Fruit fly (Drosophila melanogaster) whole organism, embryonic: ENCODE results near the gene CG43813.

Experiments
- Ada2b ChIP-seq: fragments of 200-800 bp; sonication (Bioruptor generic); IDR thresholded peaks from 2 replicates; pipeline ENCODE4 v1.3.6; 2022; ENCODE audit warnings: missing biosample characterization, missing genetic modification characterization
- B-H2 ChIP-seq: fragments of 200-800 bp; sonication (Bioruptor generic); optimal IDR thresholded peaks from 2 replicates; lab custom pipeline; 2018; ENCODE audit warnings: missing biosample characterization, mild to moderate bottlenecking, missing genetic modification characterization
- CG10267 ChIP-seq: fragments of 200-800 bp; sonication (Bioruptor generic); optimal IDR thresholded peaks from 2 replicates; lab custom pipeline; 2018; ENCODE audit warnings: missing biosample characterization, mild to moderate bottlenecking, missing genetic modification characterization, moderate library complexity
- CG11456 ChIP-seq: fragments of 200-800 bp; sonication (Bioruptor generic); IDR thresholded peaks from 3 replicates; pipeline ENCODE4 v1.3.6; 2022; ENCODE audit warnings: missing biosample characterization, missing genetic modification characterization
- CG12942 ChIP-seq: fragments of 200-800 bp; sonication (Bioruptor generic); optimal IDR thresholded peaks from 3 replicates; lab custom pipeline; 2016; ENCODE audit warnings: missing biosample characterization, missing genetic modification characterization
- CG15011 ChIP-seq: fragments of 200-800 bp; sonication (Bioruptor generic); optimal IDR thresholded peaks from 3 replicates; lab custom pipeline; 2018; ENCODE audit warnings: missing biosample characterization, mild to moderate bottlenecking, missing genetic modification characterization
- CG15073 ChIP-seq: fragments of 200-800 bp; sonication (Bioruptor generic); optimal IDR thresholded peaks from 2 replicates; lab custom pipeline; 2016; ENCODE audit warnings: missing biosample characterization, missing genetic modification characterization
- CG16815 ChIP-seq: fragments of 200-800 bp; sonication (Bioruptor generic); optimal IDR thresholded peaks from 3 replicates; lab custom pipeline; 2017; ENCODE audit warnings: missing biosample characterization, mild to moderate bottlenecking, missing genetic modification characterization
- CG18011 ChIP-seq: fragments of 200-800 bp; sonication (Bioruptor generic); optimal IDR thresholded peaks from 2 replicates; lab custom pipeline; 2017; ENCODE audit warnings: missing biosample characterization, missing genetic modification characterization, mild to moderate bottlenecking, moderate library complexity, missing genotype
- CG2875 ChIP-seq: fragments of 200-800 bp; sonication (Bioruptor generic); optimal IDR thresholded peaks from 2 replicates; lab custom pipeline; 2017; ENCODE audit warnings: missing biosample characterization, mild to moderate bottlenecking, missing genetic modification characterization, missing genetic modification reagents
- CG31365 ChIP-seq: fragments of 200-800 bp; sonication (Bioruptor generic); optimal IDR thresholded peaks from 2 replicates; lab custom pipeline; 2018; ENCODE audit warnings: missing biosample characterization, mild to moderate bottlenecking, missing genetic modification characterization
- CG4360 ChIP-seq: fragments of 200-800 bp; sonication (Bioruptor generic); IDR thresholded peaks from 2 replicates; pipeline ENCODE4 v1.3.6; 2022; ENCODE audit warnings: missing biosample characterization, missing genetic modification characterization
- CG6689 ChIP-seq: fragments of 200-800 bp; sonication (Bioruptor generic); IDR thresholded peaks from 2 replicates; pipeline ENCODE4 v1.3.6; 2022; ENCODE audit warnings: missing biosample characterization, missing genetic modification characterization
- CG8290 ChIP-seq, 3 experiments: fragments of 200-800 bp; sonication (Bioruptor generic); optimal IDR thresholded peaks; 2 replicates each; lab custom pipeline; 2016 to 2019; ENCODE audit warnings: missing biosample characterization in 3 of 3, missing genetic modification characterization in 3 of 3, mild to moderate bottlenecking in 2 of 3, moderate library complexity in 1 of 3
- CG9817 ChIP-seq: fragments of 200-800 bp; sonication (Bioruptor generic); optimal IDR thresholded peaks from 2 replicates; lab custom pipeline; 2018; ENCODE audit warnings: missing biosample characterization, mild to moderate bottlenecking, missing genetic modification characterization, moderate library complexity
- E2f2 ChIP-seq: fragments of 200-800 bp; sonication (Bioruptor generic); IDR thresholded peaks from 2 replicates; pipeline ENCODE4 v1.3.6; 2022; ENCODE audit warnings: missing biosample characterization, missing genetic modification characterization
- Eip74EF ChIP-seq, 2 experiments: fragments of 200-800 bp in 1 of 2; fragments of >200 bp in 1 of 2; sonication (Bioruptor generic) in 1 of 2; optimal IDR thresholded peaks; 2 replicates each; lab custom pipeline; 2017 to 2019; ENCODE audit warnings: missing biosample characterization in 2 of 2, missing genetic modification characterization in 2 of 2, mild to moderate bottlenecking in 1 of 2, moderate library complexity in 1 of 2
- HLH54F ChIP-seq: fragments of 200-800 bp; sonication (Bioruptor generic); optimal IDR thresholded peaks from 3 replicates; lab custom pipeline; 2016; ENCODE audit warnings: missing biosample characterization, missing genetic modification characterization
- Hmr ChIP-seq: fragments of 200-800 bp; sonication (Bioruptor generic); optimal IDR thresholded peaks from 3 replicates; lab custom pipeline; 2017; ENCODE audit warnings: mild to moderate bottlenecking, missing biosample characterization, missing genetic modification reagents, missing genetic modification characterization
- Hr3 ChIP-seq: fragments of 200-800 bp; sonication (Bioruptor generic); optimal IDR thresholded peaks from 3 replicates; lab custom pipeline; 2016; ENCODE audit warnings: missing biosample characterization, missing genetic modification characterization
- Hr51 ChIP-seq, 2 experiments: fragments of 200-800 bp; sonication (Bioruptor generic); optimal IDR thresholded peaks; 2 replicates in 1 of 2; 3 replicates in 1 of 2; lab custom pipeline; 2016 to 2018; ENCODE audit warnings: missing biosample characterization in 2 of 2, missing genetic modification characterization in 2 of 2, mild to moderate bottlenecking in 1 of 2, moderate library complexity in 1 of 2
- Hsf ChIP-seq: fragments of 200-800 bp; sonication (Bioruptor generic); optimal IDR thresholded peaks from 3 replicates; lab custom pipeline; 2016; ENCODE audit warnings: missing biosample characterization, missing genetic modification characterization
- Oaz ChIP-seq: fragments of 200-800 bp; sonication (Bioruptor generic); IDR thresholded peaks from 2 replicates; pipeline ENCODE4 v1.3.6; 2022; ENCODE audit warnings: missing biosample characterization, missing genetic modification characterization
- Rx ChIP-seq: fragments of 200-800 bp; sonication (Bioruptor generic); IDR thresholded peaks from 2 replicates; pipeline ENCODE4 v1.3.6; 2022; ENCODE audit warnings: missing biosample characterization, missing genetic modification characterization
- Sin3A ChIP-seq: fragments of >200 bp; optimal IDR thresholded peaks from 2 replicates; lab custom pipeline; 2018
- Sry-β ChIP-seq: fragments of 200-800 bp; sonication (Bioruptor generic); optimal IDR thresholded peaks from 2 replicates; lab custom pipeline; 2018; ENCODE audit warnings: missing biosample characterization, mild to moderate bottlenecking, missing genetic modification characterization, moderate library complexity
- bowl ChIP-seq: fragments of 200-800 bp; sonication (Bioruptor generic); IDR thresholded peaks from 2 replicates; pipeline ENCODE4 v1.3.6; 2022; ENCODE audit warnings: missing biosample characterization, missing genetic modification characterization
- bsh ChIP-seq, 2 experiments: fragments of 200-800 bp; sonication (Bioruptor generic); optimal IDR thresholded peaks; 2 replicates each; lab custom pipeline; 2017 to 2018; ENCODE audit warnings: mild to moderate bottlenecking in 2 of 2, missing biosample characterization in 2 of 2, missing genetic modification characterization in 2 of 2, moderate library complexity in 1 of 2
- chinmo ChIP-seq: fragments of 200-800 bp; sonication (Bioruptor generic); IDR thresholded peaks from 4 replicates; pipeline ENCODE4 v1.3.6; 2022; ENCODE audit warnings: missing biosample characterization, missing genetic modification characterization; ENCODE audit not compliant: partially characterized antibody
- cwo ChIP-seq: fragments of 200-800 bp; sonication (Bioruptor generic); optimal IDR thresholded peaks from 3 replicates; lab custom pipeline; 2017; ENCODE audit warnings: missing biosample characterization, missing genetic modification characterization, mild to moderate bottlenecking, moderate library complexity, missing genetic modification reagents
- eve ChIP-seq, 2 experiments: fragments of >200 bp; optimal IDR thresholded peaks; 2 replicates each; lab custom pipeline; 2017; ENCODE audit warnings: missing biosample characterization in 2 of 2, missing genetic modification characterization in 2 of 2
- fru ChIP-seq: fragments of >200 bp; optimal IDR thresholded peaks from 2 replicates; lab custom pipeline; 2017
- h ChIP-seq: fragments of >200 bp; optimal IDR thresholded peaks from 2 replicates; lab custom pipeline; 2017
- hbn ChIP-seq: fragments of 200-800 bp; sonication (Bioruptor generic); IDR thresholded peaks from 2 replicates; pipeline ENCODE4 v1.3.6; 2022; ENCODE audit warnings: missing biosample characterization, missing genetic modification characterization; ENCODE audit not compliant: partially characterized antibody
- ind ChIP-seq: fragments of 200-800 bp; sonication (Bioruptor generic); optimal IDR thresholded peaks from 3 replicates; lab custom pipeline; 2016; ENCODE audit warnings: missing biosample characterization, missing genetic modification characterization
- kni ChIP-seq: fragments of 200-800 bp; sonication (Bioruptor generic); optimal IDR thresholded peaks from 3 replicates; lab custom pipeline; 2017; ENCODE audit warnings: mild to moderate bottlenecking, missing biosample characterization, missing genetic modification reagents, missing genetic modification characterization
- lbe ChIP-seq: fragments of 200-800 bp; sonication (Bioruptor generic); optimal IDR thresholded peaks from 2 replicates; lab custom pipeline; 2016; ENCODE audit warnings: missing biosample characterization, mild to moderate bottlenecking, missing genetic modification characterization
- lilli ChIP-seq: fragments of 200-800 bp; sonication (Bioruptor generic); optimal IDR thresholded peaks from 3 replicates; lab custom pipeline; 2016; ENCODE audit warnings: missing biosample characterization, missing genetic modification characterization
- nerfin-1 ChIP-seq: fragments of 200-800 bp; sonication (Bioruptor generic); optimal IDR thresholded peaks from 3 replicates; lab custom pipeline; 2019; ENCODE audit warnings: missing biosample characterization, mild to moderate bottlenecking, missing genetic modification characterization, moderate library complexity
- nmo ChIP-seq: fragments of 200-800 bp; sonication (Bioruptor generic); optimal IDR thresholded peaks from 2 replicates; lab custom pipeline; 2018; ENCODE audit warnings: missing biosample characterization, mild to moderate bottlenecking, missing genetic modification characterization, moderate library complexity
- nom ChIP-seq: fragments of 200-800 bp; sonication (Bioruptor generic); optimal IDR thresholded peaks from 2 replicates; lab custom pipeline; 2017; ENCODE audit warnings: missing biosample characterization, missing genetic modification characterization, mild to moderate bottlenecking, moderate library complexity, missing genetic modification reagents
- oc ChIP-seq: fragments of 200-800 bp; sonication (Bioruptor generic); optimal IDR thresholded peaks from 2 replicates; lab custom pipeline; 2018; ENCODE audit warnings: missing biosample characterization, mild to moderate bottlenecking, missing genetic modification characterization, moderate library complexity
- pb ChIP-seq: fragments of 200-800 bp; sonication (Bioruptor generic); optimal IDR thresholded peaks from 3 replicates; lab custom pipeline; 2016; ENCODE audit warnings: missing biosample characterization, missing genetic modification characterization
- peb ChIP-seq: fragments of 200-800 bp; sonication (Bioruptor generic); IDR thresholded peaks from 2 replicates; pipeline ENCODE4 v1.3.6; 2022; ENCODE audit warnings: missing biosample characterization, missing genetic modification characterization
- phol ChIP-seq: fragments of 200-800 bp; sonication (Bioruptor generic); optimal IDR thresholded peaks from 3 replicates; lab custom pipeline; 2018; ENCODE audit warnings: missing biosample characterization, mild to moderate bottlenecking, missing genetic modification characterization, moderate library complexity
- ranshi ChIP-seq: fragments of 200-800 bp; sonication (Bioruptor generic); IDR thresholded peaks from 2 replicates; pipeline ENCODE4 v1.3.6; 2022; ENCODE audit warnings: missing biosample characterization, missing genetic modification characterization
- salm ChIP-seq: fragments of 200-800 bp; sonication (Bioruptor generic); optimal IDR thresholded peaks from 2 replicates; lab custom pipeline; 2018; ENCODE audit warnings: missing biosample characterization, mild to moderate bottlenecking, missing genetic modification characterization
- slou ChIP-seq: fragments of 200-800 bp; sonication (Bioruptor generic); optimal IDR thresholded peaks from 3 replicates; lab custom pipeline; 2016; ENCODE audit warnings: missing biosample characterization, missing genetic modification characterization
- ssp ChIP-seq: fragments of 200-800 bp; sonication (Bioruptor generic); IDR thresholded peaks from 2 replicates; pipeline ENCODE4 v1.3.6; 2022; ENCODE audit warnings: missing biosample characterization, missing genetic modification characterization
- vnd ChIP-seq: fragments of 200-800 bp; sonication (Bioruptor generic); IDR thresholded peaks from 3 replicates; pipeline ENCODE4 v1.3.6; 2022; ENCODE audit warnings: missing biosample characterization, missing genetic modification characterization; ENCODE audit not compliant: partially characterized antibody
- zen2 ChIP-seq: fragments of 200-800 bp; sonication (Bioruptor generic); IDR thresholded peaks from 3 replicates; pipeline ENCODE4 v1.3.6; 2022; ENCODE audit warnings: missing biosample characterization, missing genetic modification characterization; ENCODE audit not compliant: partially characterized antibody

The CG43813 gene

dm6 chr2L:12369612-12370011, 25.5 kb upstream of the CG43813 start (continued):
- TF ChIP-seq fru (lab: Kevin White, UChicago) (no peak), vnd (GFP tag; lab: Robert Waterston, UW) (no peak), nerfin-1 (no peak), lbe (GFP tag; lab: Kevin White, UChicago) (no peak), Hsf (GFP tag; lab: Kevin White, UChicago) (no peak), CG9817 (no peak), CG18011 (GFP tag; lab: Kevin White, UChicago) (no peak), chinmo (GFP tag; lab: Robert Waterston, UW) (0 out of 4 replicates have a peak, but pooled peaks have one; percentile 54), pb (GFP tag; lab: Kevin White, UChicago) (no peak), peb (GFP tag; lab: Robert Waterston, UW) (no peak), CG16815 (no peak), ranshi (peak; percentile 32; the same call in 1 of the 2 replicates), oc (tag; lab: Kevin White, UChicago) (no peak), CG31365 (no peak), CG8290 (GFP tag; optimal IDR thresholded peaks at IDR 0.05; lab: Kevin White, UChicago) (no peak), CG8290 (tag; optimal IDR thresholded peaks at IDR 0.05; lab: Kevin White, UChicago) (peak in 1 of 2 experiments; percentile 52), CG10267 (tag; lab: Kevin White, UChicago) (no peak), CG15073 (no peak), CG11456 (GFP tag; lab: Robert Waterston, UW) (no peak), CG6689 (no peak), Sry-β (GFP tag; lab: Kevin White, UChicago) (no peak), h (lab: Kevin White, UChicago) (no peak), Rx (GFP tag; lab: Robert Waterston, UW) (no peak), Ada2b (GFP tag; lab: Robert Waterston, UW) (peak; percentile 13; the same call in 1 of the 2 replicates), lilli (GFP tag; lab: Kevin White, UChicago) (no peak), bowl (GFP tag; lab: Robert Waterston, UW) (no peak), E2f2 (GFP tag; lab: Robert Waterston, UW) (no peak), Hr3 (GFP tag; lab: Kevin White, UChicago) (no peak), Hmr (GFP tag; lab: Kevin White, UChicago) (peak; percentile 64), ind (no peak), B-H2 (GFP tag; lab: Kevin White, UChicago) (peak; percentile 55), Eip74EF (GFP tag; optimal IDR thresholded peaks at IDR 0.05; lab: Kevin White, UChicago) (no peak), nmo (GFP tag; lab: Kevin White, UChicago) (no peak), slou (GFP tag; lab: Kevin White, UChicago) (no peak), phol (tag; lab: Kevin White, UChicago) (no peak), ssp (GFP tag; lab: Robert Waterston, UW) (no peak), HLH54F (GFP tag; lab: Kevin White, UChicago) (no peak), bsh (GFP tag; optimal IDR thresholded peaks at IDR 0.05; lab: Kevin White, UChicago) (no peak), CG12942 (GFP tag; lab: Kevin White, UChicago) (no peak), hbn (no peak), CG4360 (GFP tag; lab: Robert Waterston, UW) (no peak), nom (GFP tag; lab: Kevin White, UChicago) (no peak), zen2 (GFP tag; lab: Robert Waterston, UW) (no peak), Sin3A (lab: Kevin White, UChicago) (no peak), eve (GFP tag; optimal IDR thresholded peaks at IDR 0.05; lab: Kevin White, UChicago) (no peak), Oaz (GFP tag; lab: Robert Waterston, UW) (no peak), CG2875 (GFP tag; lab: Kevin White, UChicago) (no peak), salm (tag; lab: Kevin White, UChicago) (no peak), CG15011 (peak; percentile 11), Hr51 (GFP tag; optimal IDR thresholded peaks at IDR 0.05; lab: Kevin White, UChicago) (no peak), kni (GFP tag; lab: Kevin White, UChicago) (peak; percentile 11), cwo (no peak)
